Fruit fly (Drosophila melanogaster) whole organism, wandering third instar larva: ENCODE measurements around the gene CG7794.

ENCODE experiments used
- Abd-B ChIP-seq: fragments of >200 bp; optimal IDR thresholded peaks from 2 replicates; lab custom pipeline; 2017; ENCODE audit warnings: missing biosample characterization, missing genetic modification characterization
- CG32264 ChIP-seq: fragments of 200-800 bp; sonication (Bioruptor generic); optimal IDR thresholded peaks from 2 replicates; lab custom pipeline; 2016; ENCODE audit warnings: missing biosample characterization, missing genetic modification characterization
- CG9705 ChIP-seq: fragments of 200-800 bp; sonication (Bioruptor generic); optimal IDR thresholded peaks from 2 replicates; lab custom pipeline; 2018; ENCODE audit warnings: missing biosample characterization, mild to moderate bottlenecking, missing genetic modification characterization
- Dfd ChIP-seq: fragments of >200 bp; optimal IDR thresholded peaks from 2 replicates; lab custom pipeline; 2017; ENCODE audit warnings: missing biosample characterization, missing genetic modification characterization
- Dif ChIP-seq: fragments of 200-275, 200-300 bp; sonication (Bioruptor generic); optimal IDR thresholded peaks from 2 replicates; lab custom pipeline; 2018; ENCODE audit warnings: missing biosample characterization, missing genetic modification characterization; ENCODE audit not compliant: partially characterized antibody
- GATAd ChIP-seq: sonication (Bioruptor generic); optimal IDR thresholded peaks from 2 replicates; lab custom pipeline; 2016; ENCODE audit warnings: missing biosample characterization, missing genetic modification characterization
- HLH106 ChIP-seq: fragments of 200-800 bp; optimal IDR thresholded peaks from 3 replicates; lab custom pipeline; 2019; ENCODE audit warnings: missing biosample characterization, mild to moderate bottlenecking, missing genetic modification characterization, moderate library complexity
- Hr78 ChIP-seq: fragments of >200 bp; optimal IDR thresholded peaks from 2 replicates; lab custom pipeline; 2017; ENCODE audit warnings: missing biosample characterization, missing genetic modification characterization
- Hr83 ChIP-seq: fragments of 200-300 bp; sonication (Bioruptor generic); optimal IDR thresholded peaks from 2 replicates; lab custom pipeline; 2016; ENCODE audit warnings: missing biosample characterization, mild to moderate bottlenecking, missing genetic modification characterization, moderate library complexity; ENCODE audit not compliant: poor library complexity, severe bottlenecking
- Jra ChIP-seq: sonication (Bioruptor generic); optimal IDR thresholded peaks from 2 replicates; lab custom pipeline; 2016; ENCODE audit warnings: missing biosample characterization, missing genetic modification characterization
- Mio ChIP-seq: sonication (Bioruptor generic); optimal IDR thresholded peaks from 2 replicates; lab custom pipeline; 2016; ENCODE audit warnings: missing biosample characterization, missing genetic modification characterization
- Myc ChIP-seq: fragments of >200 bp; optimal IDR thresholded peaks from 2 replicates; lab custom pipeline; 2017
- OdsH ChIP-seq: fragments of 200-800 bp; sonication (Bioruptor generic); optimal IDR thresholded peaks from 2 replicates; lab custom pipeline; 2016; ENCODE audit warnings: missing biosample characterization, mild to moderate bottlenecking, missing genetic modification characterization
- Rel ChIP-seq, 2 experiments: fragments of 200-800 bp; sonication (Bioruptor generic) in 1 of 2; optimal IDR thresholded peaks; 2 replicates in 1 of 2; 3 replicates in 1 of 2; lab custom pipeline; 2016 to 2019; ENCODE audit warnings: mild to moderate bottlenecking in 2 of 2, missing biosample characterization in 2 of 2, missing genetic modification characterization in 2 of 2, moderate library complexity in 1 of 2
- Sp1 ChIP-seq: fragments of 200-800 bp; sonication (Bioruptor generic); optimal IDR thresholded peaks from 3 replicates; lab custom pipeline; 2019; ENCODE audit warnings: missing biosample characterization, mild to moderate bottlenecking, missing genetic modification characterization, moderate library complexity
- Vsx2 ChIP-seq: fragments of 200-300, 225-300 bp; sonication (Bioruptor generic); optimal IDR thresholded peaks from 2 replicates; lab custom pipeline; 2018; ENCODE audit warnings: missing biosample characterization, missing genetic modification characterization; ENCODE audit not compliant: partially characterized antibody
- br ChIP-seq: fragments of 200-800 bp; sonication (Bioruptor generic); optimal IDR thresholded peaks from 2 replicates; lab custom pipeline; 2016; ENCODE audit warnings: missing biosample characterization, missing genetic modification characterization
- brk ChIP-seq: fragments of 200-800 bp; sonication (Bioruptor generic); optimal IDR thresholded peaks from 2 replicates; lab custom pipeline; 2016; ENCODE audit warnings: missing biosample characterization, mild to moderate bottlenecking, missing genetic modification characterization
- dmrt93B ChIP-seq: fragments of 200-800 bp; sonication (Bioruptor generic); optimal IDR thresholded peaks from 2 replicates; lab custom pipeline; 2018; ENCODE audit warnings: missing biosample characterization, mild to moderate bottlenecking, missing genetic modification characterization
- dsf ChIP-seq: sonication (Bioruptor generic); optimal IDR thresholded peaks from 2 replicates; lab custom pipeline; 2016; ENCODE audit warnings: missing biosample characterization, missing genetic modification characterization, borderline replicate concordance
- ey ChIP-seq: fragments of 200-800 bp; sonication (Bioruptor generic); optimal IDR thresholded peaks from 2 replicates; lab custom pipeline; 2016; ENCODE audit warnings: missing biosample characterization, missing genetic modification characterization
- foxo ChIP-seq, 2 experiments: fragments of 200-800 bp; sonication (Bioruptor generic); optimal IDR thresholded peaks; 2 replicates in 1 of 2; 3 replicates in 1 of 2; lab custom pipeline; 2016 to 2017; ENCODE audit warnings: missing biosample characterization in 2 of 2, missing genetic modification characterization in 2 of 2
- jim ChIP-seq: fragments of 175-275, 200-325 bp; sonication (Bioruptor generic); optimal IDR thresholded peaks from 2 replicates; lab custom pipeline; 2016; ENCODE audit warnings: missing biosample characterization, mild to moderate bottlenecking, missing genetic modification characterization
- lola ChIP-seq: fragments of >200 bp; optimal IDR thresholded peaks from 2 replicates; lab custom pipeline; 2017; ENCODE audit warnings: missing biosample characterization, missing genetic modification characterization
- pan ChIP-seq: fragments of >200 bp; optimal IDR thresholded peaks from 2 replicates; lab custom pipeline; 2017
- psq ChIP-seq: fragments of 200-800 bp; sonication (Bioruptor generic); optimal IDR thresholded peaks from 3 replicates; lab custom pipeline; 2017; ENCODE audit warnings: missing biosample characterization, mild to moderate bottlenecking, missing genetic modification characterization, moderate library complexity
- rgr ChIP-seq: fragments of 200-800 bp; sonication (Bioruptor generic); optimal IDR thresholded peaks from 3 replicates; lab custom pipeline; 2016; ENCODE audit warnings: missing biosample characterization, mild to moderate bottlenecking, missing genetic modification characterization
- sage ChIP-seq: fragments of 200-800 bp; sonication (Bioruptor generic); optimal IDR thresholded peaks from 2 replicates; lab custom pipeline; 2016; ENCODE audit warnings: missing biosample characterization, mild to moderate bottlenecking, missing genetic modification characterization
- sv ChIP-seq: fragments of 200-800 bp; sonication (Bioruptor generic); optimal IDR thresholded peaks from 3 replicates; lab custom pipeline; 2016; ENCODE audit warnings: missing biosample characterization, missing genetic modification characterization
- tai ChIP-seq: sonication (Bioruptor generic); optimal IDR thresholded peaks from 2 replicates; lab custom pipeline; 2016; ENCODE audit warnings: missing biosample characterization, missing genetic modification characterization
- usp ChIP-seq: fragments of >200 bp; optimal IDR thresholded peaks from 2 replicates; lab custom pipeline; 2017; ENCODE audit warnings: missing biosample characterization, missing genetic modification characterization

The CG7794 gene

DNA sequence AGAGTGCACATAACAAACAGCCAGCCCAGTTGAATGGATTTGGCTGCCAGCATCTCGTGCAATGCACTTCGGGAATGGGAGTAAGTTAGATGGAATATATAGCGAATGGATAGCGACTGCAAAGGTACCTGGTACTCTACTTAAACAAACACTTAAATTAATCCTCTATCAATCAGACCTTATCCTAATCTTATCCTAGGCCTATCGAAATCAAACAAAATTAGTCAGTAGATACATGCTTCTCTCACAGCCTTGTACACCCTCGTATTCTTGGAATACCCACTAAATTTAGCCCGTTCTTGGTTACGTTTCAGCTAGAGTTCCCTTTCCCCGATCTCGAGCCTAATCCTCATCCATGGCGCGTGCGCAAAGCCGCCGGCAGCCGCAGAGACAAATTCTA, 37.0 kb downstream of the CG7794 start:
- TF ChIP-seq CG32264, result no peak
- no peak for TF ChIP-seq Vsx2
- TF ChIP-seq brk (GFP tag; lab: Kevin White, UChicago), result no peak
- no peak for TF ChIP-seq jim (GFP tag; lab: Kevin White, UChicago)
- TF ChIP-seq GATAd (GFP tag; lab: Kevin White, UChicago), result no peak
- TF ChIP-seq sage (GFP tag; lab: Kevin White, UChicago), result no peak
- TF ChIP-seq HLH106 (tag; lab: Kevin White, UChicago), result no peak
- no peak for TF ChIP-seq Rel (GFP tag; optimal IDR thresholded peaks at IDR 0.05; lab: Kevin White, UChicago)
- TF ChIP-seq Rel (tag; optimal IDR thresholded peaks at IDR 0.05; lab: Kevin White, UChicago), result no peak
- TF ChIP-seq Abd-B (GFP tag; lab: Kevin White, UChicago), result no peak
- TF ChIP-seq dsf, result no peak
- no peak for TF ChIP-seq rgr (GFP tag; lab: Kevin White, UChicago)
- no peak for TF ChIP-seq Dif (GFP tag; lab: Kevin White, UChicago)
- TF ChIP-seq sv, result no peak

DNA sequence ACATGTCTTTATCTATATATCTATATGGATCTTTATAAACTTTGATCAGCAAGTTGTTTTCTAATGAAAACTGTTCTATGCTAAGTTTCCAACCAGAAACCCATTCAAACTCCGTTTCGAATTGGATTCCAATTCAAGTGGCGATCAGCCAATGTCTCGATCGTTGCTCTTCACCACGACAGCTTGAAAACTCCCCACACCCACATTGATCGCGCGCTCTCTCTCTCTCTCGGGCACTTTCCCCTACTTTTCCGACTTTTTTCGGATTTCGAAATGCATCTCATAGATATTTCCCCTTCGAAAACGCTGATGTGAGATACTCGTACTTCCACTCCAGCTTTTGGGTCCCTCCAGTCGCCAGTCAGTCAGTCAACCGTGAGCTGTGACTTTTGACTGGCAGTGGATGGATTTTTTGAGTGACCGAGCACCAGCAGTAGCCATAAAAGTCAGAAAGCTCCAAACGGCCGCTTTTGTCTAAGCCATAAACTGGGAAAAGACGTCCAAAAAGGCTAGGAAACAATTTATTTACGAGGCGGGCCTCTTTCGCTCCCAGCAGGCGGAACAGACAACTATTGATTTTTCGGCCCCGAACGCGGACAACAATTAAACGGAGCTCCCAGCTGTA, 39.8 kb downstream of the CG7794 start:
- TF ChIP-seq Myc (lab: Kevin White, UChicago) (peak; percentile 10), Abd-B (GFP tag; lab: Kevin White, UChicago) (no peak)
- TF ChIP-seq, all 38 proteins: peak for 1

DNA sequence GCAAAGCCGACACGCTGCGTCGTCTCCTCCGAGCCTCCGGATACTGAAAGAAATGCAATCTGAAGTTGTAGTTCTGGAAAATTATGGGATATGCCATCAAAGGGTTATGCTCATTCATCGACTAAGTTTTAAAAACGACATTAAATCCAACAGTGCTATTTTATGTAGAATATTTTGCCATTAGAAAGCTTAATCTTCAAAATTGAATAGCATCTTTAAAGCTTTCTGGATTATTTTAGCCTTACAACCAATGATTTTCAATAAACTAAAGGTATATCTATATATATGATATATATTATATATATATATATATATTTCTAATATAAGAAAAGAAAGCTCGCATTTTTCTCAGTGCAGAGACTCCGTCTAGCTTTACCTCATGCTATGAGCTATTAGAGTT, 40.9 kb downstream of the CG7794 start:
- no peak for TF ChIP-seq pan
- no peak for TF ChIP-seq ey (GFP tag; lab: Kevin White, UChicago)
- TF ChIP-seq rgr (GFP tag; lab: Kevin White, UChicago), result no peak
- TF ChIP-seq Dfd (GFP tag; lab: Kevin White, UChicago), result no peak
- TF ChIP-seq sv, result no peak
- no peak for TF ChIP-seq Mio (GFP tag; lab: Kevin White, UChicago)
- TF ChIP-seq dmrt93B, result no peak
- TF ChIP-seq br (GFP tag; lab: Kevin White, UChicago), result no peak
- TF ChIP-seq tai (GFP tag; lab: Kevin White, UChicago), result no peak
- TF ChIP-seq CG9705 (GFP tag; lab: Kevin White, UChicago), result no peak
- no peak for TF ChIP-seq Sp1 (GFP tag; lab: Kevin White, UChicago)
- no peak for TF ChIP-seq Myc (lab: Kevin White, UChicago)
- no peak for TF ChIP-seq Abd-B (GFP tag; lab: Kevin White, UChicago)
- TF ChIP-seq Jra, result no peak
- no peak for TF ChIP-seq CG32264
- TF ChIP-seq brk (GFP tag; lab: Kevin White, UChicago), result no peak
- TF ChIP-seq Vsx2, result no peak
- no peak for TF ChIP-seq HLH106 (tag; lab: Kevin White, UChicago)
- TF ChIP-seq jim (GFP tag; lab: Kevin White, UChicago), result no peak

DNA sequence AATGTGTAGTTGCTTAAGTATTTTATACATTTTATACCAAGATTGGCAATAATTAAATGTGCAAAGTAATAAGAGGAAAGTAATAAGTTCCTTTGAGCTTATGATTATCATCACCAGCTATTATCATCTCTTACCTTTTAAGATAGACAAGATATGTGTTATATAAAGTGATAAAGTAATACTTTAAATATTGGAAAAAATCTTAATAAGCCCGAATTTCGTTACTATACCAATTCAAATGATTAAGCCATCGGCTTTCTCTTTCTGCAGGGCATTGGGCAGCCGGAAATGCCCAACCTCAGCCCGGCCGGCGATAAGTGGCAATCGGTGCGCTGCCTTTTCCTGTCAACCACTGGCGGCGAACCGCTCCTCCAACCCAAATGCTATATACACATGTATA, 44.4 kb downstream of the CG7794 start:
- TF ChIP-seq foxo (GFP tag; optimal IDR thresholded peaks at IDR 0.05; lab: Kevin White, UChicago), result peak in 1 of 2 experiments; percentile 3
- no peak for TF ChIP-seq CG9705 (GFP tag; lab: Kevin White, UChicago)
- TF ChIP-seq jim (GFP tag; lab: Kevin White, UChicago), result no peak
- TF ChIP-seq Hr78 (GFP tag; lab: Kevin White, UChicago), result no peak

DNA sequence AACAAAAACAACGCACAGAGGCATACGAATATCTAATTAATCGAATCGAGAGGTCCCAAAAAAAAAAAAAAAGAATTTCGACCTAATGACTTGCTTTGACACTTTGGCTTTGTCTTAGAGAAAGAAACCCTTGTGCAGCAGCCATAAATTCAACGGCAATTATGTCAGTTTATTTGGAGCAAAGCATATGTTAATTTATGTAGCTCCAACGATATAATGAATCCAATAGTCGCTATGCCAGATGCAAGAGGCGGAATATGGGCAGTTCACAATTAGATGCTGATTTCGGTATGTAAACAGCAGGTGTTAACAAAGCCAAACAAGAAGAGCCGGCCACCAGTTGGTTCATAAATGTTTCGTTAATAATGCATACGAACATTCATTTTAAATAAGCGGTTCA, 49.5 kb downstream of the CG7794 start:
- TF ChIP-seq pan, result no peak
- TF ChIP-seq CG9705 (GFP tag; lab: Kevin White, UChicago), result no peak
- TF ChIP-seq sv, result no peak
- no peak for TF ChIP-seq Mio (GFP tag; lab: Kevin White, UChicago)
- TF ChIP-seq usp (GFP tag; lab: Kevin White, UChicago), result no peak
- TF ChIP-seq GATAd (GFP tag; lab: Kevin White, UChicago), result no peak
- no peak for TF ChIP-seq Abd-B (GFP tag; lab: Kevin White, UChicago)
- TF ChIP-seq Dif (GFP tag; lab: Kevin White, UChicago), result no peak
- no peak for TF ChIP-seq Myc (lab: Kevin White, UChicago)
- no peak for TF ChIP-seq lola (GFP tag; lab: Kevin White, UChicago)
- TF ChIP-seq OdsH, result no peak
- no peak for TF ChIP-seq Hr83
- TF ChIP-seq psq, result no peak
- TF ChIP-seq Rel (GFP tag; optimal IDR thresholded peaks at IDR 0.05; lab: Kevin White, UChicago), result no peak
- no peak for TF ChIP-seq Rel (tag; optimal IDR thresholded peaks at IDR 0.05; lab: Kevin White, UChicago)
